Fruit fly (Drosophila melanogaster) whole organism, prepupa: ENCODE data around the gene GstD1.

Source experiments
- CG1621 ChIP-seq: fragments of 200-800 bp; sonication (Bioruptor generic); optimal IDR thresholded peaks from 3 replicates; lab custom pipeline; 2018; ENCODE audit warnings: missing biosample characterization, mild to moderate bottlenecking, missing genetic modification characterization
- CG16779 ChIP-seq: fragments of 200-800 bp; sonication (Bioruptor generic); optimal IDR thresholded peaks from 3 replicates; lab custom pipeline; 2017; ENCODE audit warnings: missing biosample characterization, mild to moderate bottlenecking, missing genetic modification characterization
- CG6854 ChIP-seq: fragments of 200-800 bp; sonication (Bioruptor generic); optimal IDR thresholded peaks from 2 replicates; lab custom pipeline; 2017; ENCODE audit warnings: missing biosample characterization, mild to moderate bottlenecking, missing genetic modification characterization
- CG9139 ChIP-seq: fragments of 200-800 bp; sonication (Bioruptor generic); optimal IDR thresholded peaks from 3 replicates; lab custom pipeline; 2017; ENCODE audit warnings: missing biosample characterization, mild to moderate bottlenecking, missing genetic modification characterization
- Eip75B ChIP-seq: fragments of 200-800 bp; sonication (Bioruptor generic); optimal IDR thresholded peaks from 3 replicates; lab custom pipeline; 2016; ENCODE audit warnings: missing biosample characterization, missing genetic modification characterization
- Eip93F ChIP-seq: fragments of 200-800 bp; sonication (Bioruptor generic); optimal IDR thresholded peaks from 2 replicates; lab custom pipeline; 2016; ENCODE audit warnings: missing biosample characterization, mild to moderate bottlenecking, missing genetic modification characterization
- Gug ChIP-seq: fragments of 200-800 bp; sonication (Bioruptor generic); IDR thresholded peaks from 2 replicates; pipeline ENCODE4 v1.3.6; 2022; ENCODE audit warnings: missing biosample characterization, missing genetic modification characterization
- net ChIP-seq: fragments of 200-800 bp; sonication (Bioruptor generic); optimal IDR thresholded peaks from 3 replicates; lab custom pipeline; 2016; ENCODE audit warnings: missing biosample characterization, missing genetic modification characterization
- salr ChIP-seq, 2 experiments: fragments of 200-800 bp; sonication (Bioruptor generic); optimal IDR thresholded peaks; 3 replicates each; lab custom pipeline; 2016 to 2018; ENCODE audit warnings: missing biosample characterization in 2 of 2, missing genetic modification characterization in 2 of 2, mild to moderate bottlenecking in 1 of 2
- spab ChIP-seq: fragments of 200-800 bp; sonication (Bioruptor generic); optimal IDR thresholded peaks from 2 replicates; lab custom pipeline; 2017; ENCODE audit warnings: missing biosample characterization, mild to moderate bottlenecking, missing genetic modification characterization, missing genetic modification reagents

dm6 chr3R:12405134-12405533 is 36.1 kb upstream of the GstD1 start:
- TF ChIP-seq spab (GFP tag; lab: Kevin White, UChicago) (no peak), Gug (GFP tag; lab: Robert Waterston, UW) (no peak), salr (GFP tag; optimal IDR thresholded peaks at IDR 0.05; lab: Kevin White, UChicago) (no peak), CG1621 (no peak), CG9139 (GFP tag; lab: Kevin White, UChicago) (no peak), net (GFP tag; lab: Kevin White, UChicago) (no peak), CG6854 (no peak), Eip75B (no peak), CG16779 (tag; lab: Kevin White, UChicago) (no peak), Eip93F (peak; percentile 26)
